Fruit fly (Drosophila melanogaster): Measurements from ENCODE around the gene rost.
A peak's percentile ranks its signal among the peaks of the same experiment; 100 is the strongest.

Gene rost

dm6 chr2L:8951184-8951934 is 38.0 kb downstream of the rost start, which contains the start of gene C1GalTA (continued):
- peak; percentile 86 for TF ChIP-seq Eip75B (GFP tag; optimal IDR thresholded peaks at IDR 0.05)
- TF ChIP-seq Gug (GFP tag; IDR thresholded peaks at IDR 0.05): peak; percentile 96
- TF ChIP-seq net (GFP tag; optimal IDR thresholded peaks at IDR 0.05): peak; percentile 92
- peak; percentile 98 for TF ChIP-seq spab (GFP tag; optimal IDR thresholded peaks at IDR 0.05)
- peak; percentile 88 for TF ChIP-seq lz (GFP tag; optimal IDR thresholded peaks at IDR 0.05)
- peak; percentile 80 for TF ChIP-seq CG31627 (GFP tag; optimal IDR thresholded peaks at IDR 0.05)
- TF ChIP-seq CG7368 (GFP tag; optimal IDR thresholded peaks at IDR 0.05): peak; percentile 93
- TF ChIP-seq CG11762 (GFP tag; optimal IDR thresholded peaks at IDR 0.05; ENCODE audit: insufficient read depth): peak; percentile 96
- TF ChIP-seq Ets96B (tag; optimal IDR thresholded peaks at IDR 0.05): peak; percentile 99
- peak; percentile 98 to 99 for TF ChIP-seq ss (GFP tag; optimal IDR thresholded peaks at IDR 0.05)
- peak; percentile 85 for TF ChIP-seq Sox102F (GFP tag; optimal IDR thresholded peaks at IDR 0.05)
- peak; percentile 90 for TF ChIP-seq CG1621 (tag; optimal IDR thresholded peaks at IDR 0.05)
- TF ChIP-seq Hr38 (GFP tag; optimal IDR thresholded peaks at IDR 0.05): no peak
- TF ChIP-seq CG6163 (GFP tag; IDR thresholded peaks at IDR 0.05): peak; percentile 97
- TF ChIP-seq CG6276 (GFP tag; optimal IDR thresholded peaks at IDR 0.05): peak; percentile 96
- TF ChIP-seq CG11294 (GFP tag; IDR thresholded peaks at IDR 0.05): peak; percentile 96
- TF ChIP-seq Sox14 (GFP tag; optimal IDR thresholded peaks at IDR 0.05): peak; percentile 87
- peak; percentile 97 for TF ChIP-seq CG32006 (GFP tag; optimal IDR thresholded peaks at IDR 0.05)
- TF ChIP-seq Smox (GFP tag; optimal IDR thresholded peaks at IDR 0.05): peak; percentile 86

- peak; percentile 18; the same call in 1 of the 2 replicates for TF ChIP-seq CG15336 (GFP tag; IDR thresholded peaks at IDR 0.05)
- TF ChIP-seq dsx (GFP tag; optimal IDR thresholded peaks at IDR 0.05; ENCODE audit: poor library complexity, severe bottlenecking): peak; percentile 21
- peak; percentile 63 for TF ChIP-seq achi (GFP tag; optimal IDR thresholded peaks at IDR 0.05)
- peak; percentile 67 for TF ChIP-seq Smox (GFP tag; optimal IDR thresholded peaks at IDR 0.05)
- TF ChIP-seq CG9139 (GFP tag; optimal IDR thresholded peaks at IDR 0.05): peak; percentile 32
- peak; percentile 74 for TF ChIP-seq cyc (GFP tag; optimal IDR thresholded peaks at IDR 0.05)
- peak; percentile 30 for TF ChIP-seq Hr4 (GFP tag; optimal IDR thresholded peaks at IDR 0.05)
- peak; percentile 48 for TF ChIP-seq Ets96B (tag; optimal IDR thresholded peaks at IDR 0.05)
- TF ChIP-seq CG8119 (GFP tag; IDR thresholded peaks at IDR 0.05): no peak
- TF ChIP-seq Ets21C (GFP tag; optimal IDR thresholded peaks at IDR 0.05): peak; percentile 64
- peak; percentile 38 for TF ChIP-seq CG8632 (GFP tag; optimal IDR thresholded peaks at IDR 0.05)
- peak; percentile 50 for TF ChIP-seq Sox15 (GFP tag; optimal IDR thresholded peaks at IDR 0.05)
- peak; percentile 62 for TF ChIP-seq Eip75B (GFP tag; optimal IDR thresholded peaks at IDR 0.05)
- TF ChIP-seq svp (GFP tag): peak; percentile 89
- peak; percentile 86 for TF ChIP-seq esn (GFP tag; optimal IDR thresholded peaks at IDR 0.05)
- TF ChIP-seq Eip93F (GFP tag; optimal IDR thresholded peaks at IDR 0.05): peak; percentile 75
- no peak for TF ChIP-seq CG16779 (tag; optimal IDR thresholded peaks at IDR 0.05)
- TF ChIP-seq CG11902 (GFP tag; optimal IDR thresholded peaks at IDR 0.05): peak; percentile 68
- TF ChIP-seq CG6276 (GFP tag; optimal IDR thresholded peaks at IDR 0.05): no peak
- TF ChIP-seq fd59A (GFP tag; optimal IDR thresholded peaks at IDR 0.05): peak; percentile 72
- TF ChIP-seq CG32006 (GFP tag; optimal IDR thresholded peaks at IDR 0.05): peak; percentile 65
- TF ChIP-seq CG6854 (GFP tag; optimal IDR thresholded peaks at IDR 0.05): peak; percentile 78
- peak; percentile 78 for TF ChIP-seq Sox14 (GFP tag; optimal IDR thresholded peaks at IDR 0.05)
- TF ChIP-seq dac (GFP tag; optimal IDR thresholded peaks at IDR 0.05): no peak
- peak; percentile 39 for TF ChIP-seq CG4318 (GFP tag; optimal IDR thresholded peaks at IDR 0.05)
- no peak for TF ChIP-seq fkh (GFP tag; optimal IDR thresholded peaks at IDR 0.05)
- TF ChIP-seq acj6 (GFP tag; optimal IDR thresholded peaks at IDR 0.05): peak; percentile 78
- TF ChIP-seq Eip78C (GFP tag): peak; percentile 84
- peak; percentile 37 for TF ChIP-seq CG11762 (GFP tag; optimal IDR thresholded peaks at IDR 0.05; ENCODE audit: insufficient read depth)
- TF ChIP-seq CG3919 (GFP tag; optimal IDR thresholded peaks at IDR 0.05): peak; percentile 73
- TF ChIP-seq pdm3 (GFP tag; optimal IDR thresholded peaks at IDR 0.05): peak; percentile 57
- TF ChIP-seq Hr39 (GFP tag; optimal IDR thresholded peaks at IDR 0.05): peak; percentile 80
- peak; percentile 19 for TF ChIP-seq CG8319 (GFP tag; optimal IDR thresholded peaks at IDR 0.05)
- peak; percentile 80 for TF ChIP-seq vri (GFP tag; optimal IDR thresholded peaks at IDR 0.05)
- peak; percentile 79 for TF ChIP-seq CG31627 (GFP tag; optimal IDR thresholded peaks at IDR 0.05)
- peak; percentile 65 for TF ChIP-seq spab (GFP tag; optimal IDR thresholded peaks at IDR 0.05)
Measured at dm6 chr2L:8949919-8950722, 39.2 kb downstream of the rost start.

All from whole organism, prepupa.